Worm (Caenorhabditis elegans): ENCODE results near the gene Y53F4B.19.

DNA sequence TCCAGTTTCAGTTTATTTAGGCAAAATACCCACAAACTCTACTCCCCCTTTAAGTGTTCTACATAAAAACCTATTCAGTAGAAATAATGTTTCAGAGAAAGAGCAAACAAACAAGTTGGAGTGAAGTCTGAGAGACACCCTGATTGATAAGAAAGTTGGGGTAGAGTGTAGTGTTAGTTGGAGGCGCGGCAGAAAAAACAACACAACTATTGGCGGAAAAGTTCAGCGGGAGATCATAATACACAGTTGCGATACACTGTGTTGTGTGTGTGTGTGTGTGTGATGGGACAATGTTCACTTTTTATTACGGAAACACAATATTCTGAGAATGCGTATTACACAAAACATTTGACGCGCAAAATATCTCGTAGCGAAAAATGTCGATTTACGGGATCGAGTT is 2.0 kb upstream of the Y53F4B.19 start:
- no peak for TF ChIP-seq nhr-11 (tag; optimal IDR thresholded peaks at IDR 0.05)
- no peak for TF ChIP-seq dve-1 (tag; optimal IDR thresholded peaks at IDR 0.05)
- no peak for TF ChIP-seq pros-1 (tag; optimal IDR thresholded peaks at IDR 0.05)
- no peak for TF ChIP-seq odd-2 (tag; optimal IDR thresholded peaks at IDR 0.05)
- TF ChIP-seq ceh-22 (tag; optimal IDR thresholded peaks at IDR 0.05): no peak
- no peak for TF ChIP-seq mec-3 (tag; optimal IDR thresholded peaks at IDR 0.05; ENCODE audit: borderline replicate concordance)
- TF ChIP-seq ceh-31 (tag; optimal IDR thresholded peaks at IDR 0.05): no peak
- TF ChIP-seq ama-1 (optimal IDR thresholded peaks at IDR 0.05): no peak
- no peak for TF ChIP-seq pqm-1 (tag; optimal IDR thresholded peaks at IDR 0.05)

All from whole organism, late embryonic.